Fruit fly (Drosophila melanogaster) whole organism, prepupa: Measurements from ENCODE around the gene GatA.

Source experiments
- Blimp-1 ChIP-seq: fragments of 200-800 bp; sonication (Bioruptor generic); optimal IDR thresholded peaks from 3 replicates; lab custom pipeline; 2017; ENCODE audit warnings: missing biosample characterization, missing genetic modification characterization, mild to moderate bottlenecking, moderate library complexity, missing genetic modification reagents
- CG10631 ChIP-seq: fragments of 200-800 bp; sonication (Bioruptor generic); optimal IDR thresholded peaks from 2 replicates; lab custom pipeline; 2016; ENCODE audit warnings: missing biosample characterization, missing genetic modification characterization
- CG10669 ChIP-seq: fragments of 200-800 bp; sonication (Bioruptor generic); optimal IDR thresholded peaks from 3 replicates; lab custom pipeline; 2018; ENCODE audit warnings: missing biosample characterization, mild to moderate bottlenecking, missing genetic modification characterization, moderate library complexity
- CG11762 ChIP-seq: fragments of 200-800 bp; sonication (Bioruptor generic); optimal IDR thresholded peaks from 3 replicates; lab custom pipeline; 2016; ENCODE audit warnings: missing biosample characterization, missing genetic modification characterization; ENCODE audit not compliant: insufficient read depth
- CG11902 ChIP-seq: fragments of 200-800 bp; sonication (Bioruptor generic); optimal IDR thresholded peaks from 3 replicates; lab custom pipeline; 2016; ENCODE audit warnings: missing biosample characterization, missing genetic modification characterization
- CG31627 ChIP-seq: fragments of 200-800 bp; sonication (Bioruptor generic); optimal IDR thresholded peaks from 3 replicates; lab custom pipeline; 2016; ENCODE audit warnings: missing biosample characterization, missing genetic modification characterization
- CG32006 ChIP-seq: fragments of 200-800 bp; sonication (Bioruptor generic); optimal IDR thresholded peaks from 3 replicates; lab custom pipeline; 2017; ENCODE audit warnings: missing biosample characterization, mild to moderate bottlenecking, missing genetic modification characterization
- CG3919 ChIP-seq: fragments of 200-800 bp; sonication (Bioruptor generic); optimal IDR thresholded peaks from 3 replicates; lab custom pipeline; 2016; ENCODE audit warnings: missing biosample characterization, missing genetic modification characterization
- CG6163 ChIP-seq: fragments of 200-800 bp; sonication (Bioruptor generic); IDR thresholded peaks from 3 replicates; pipeline ENCODE4 v1.3.6; 2022; ENCODE audit warnings: missing biosample characterization, missing genetic modification characterization
- CG6276 ChIP-seq: fragments of 200-800 bp; sonication (Bioruptor generic); optimal IDR thresholded peaks from 2 replicates; lab custom pipeline; 2017; ENCODE audit warnings: missing biosample characterization, mild to moderate bottlenecking, missing genetic modification characterization
- CG6792 ChIP-seq: fragments of 200-800 bp; sonication (Bioruptor generic); optimal IDR thresholded peaks from 3 replicates; lab custom pipeline; 2016; ENCODE audit warnings: missing biosample characterization, missing genetic modification characterization
- CG6854 ChIP-seq: fragments of 200-800 bp; sonication (Bioruptor generic); optimal IDR thresholded peaks from 2 replicates; lab custom pipeline; 2017; ENCODE audit warnings: missing biosample characterization, mild to moderate bottlenecking, missing genetic modification characterization
- CG7368 ChIP-seq: fragments of 200-800 bp; sonication (Bioruptor generic); optimal IDR thresholded peaks from 3 replicates; lab custom pipeline; 2016; ENCODE audit warnings: missing biosample characterization, missing genetic modification characterization
- CG8119 ChIP-seq: fragments of 200-800 bp; sonication (Bioruptor generic); IDR thresholded peaks from 3 replicates; pipeline ENCODE4 v1.3.6; 2022; ENCODE audit warnings: missing biosample characterization, missing genetic modification characterization
- CG8632 ChIP-seq: fragments of 200-800 bp; sonication (Bioruptor generic); optimal IDR thresholded peaks from 3 replicates; lab custom pipeline; 2016; ENCODE audit warnings: missing biosample characterization, missing genetic modification characterization
- CG9139 ChIP-seq: fragments of 200-800 bp; sonication (Bioruptor generic); optimal IDR thresholded peaks from 3 replicates; lab custom pipeline; 2017; ENCODE audit warnings: missing biosample characterization, mild to moderate bottlenecking, missing genetic modification characterization
- Hr39 ChIP-seq: fragments of 200-800 bp; sonication (Bioruptor generic); optimal IDR thresholded peaks from 2 replicates; lab custom pipeline; 2016; ENCODE audit warnings: missing biosample characterization, missing genetic modification characterization
- Hr4 ChIP-seq: fragments of 200-800 bp; sonication (Bioruptor generic); optimal IDR thresholded peaks from 3 replicates; lab custom pipeline; 2016; ENCODE audit warnings: missing biosample characterization, missing genetic modification characterization
- Lpt ChIP-seq: fragments of 200-800 bp; sonication (Bioruptor generic); optimal IDR thresholded peaks from 3 replicates; lab custom pipeline; 2016; ENCODE audit warnings: missing biosample characterization, missing genetic modification characterization
- Met ChIP-seq: fragments of 200-800 bp; sonication (Bioruptor generic); optimal IDR thresholded peaks from 3 replicates; lab custom pipeline; 2016; ENCODE audit warnings: missing biosample characterization, missing genetic modification characterization
- OdsH ChIP-seq: fragments of 200-800 bp; sonication (Bioruptor generic); optimal IDR thresholded peaks from 3 replicates; lab custom pipeline; 2016; ENCODE audit warnings: missing biosample characterization, missing genetic modification characterization
- Smox ChIP-seq: fragments of 200-800 bp; sonication (Bioruptor generic); optimal IDR thresholded peaks from 3 replicates; lab custom pipeline; 2016; ENCODE audit warnings: missing biosample characterization, missing genetic modification characterization
- Sox102F ChIP-seq: fragments of 200-800 bp; sonication (Bioruptor generic); optimal IDR thresholded peaks from 2 replicates; lab custom pipeline; 2016; ENCODE audit warnings: missing biosample characterization, mild to moderate bottlenecking, missing genetic modification characterization
- Sox14 ChIP-seq: fragments of 200-800 bp; sonication (Bioruptor generic); optimal IDR thresholded peaks from 3 replicates; lab custom pipeline; 2016; ENCODE audit warnings: missing biosample characterization, missing genetic modification characterization
- Sox15 ChIP-seq: fragments of 200-800 bp; sonication (Bioruptor generic); optimal IDR thresholded peaks from 3 replicates; lab custom pipeline; 2016; ENCODE audit warnings: missing biosample characterization, missing genetic modification characterization
- dac ChIP-seq: fragments of 200-800 bp; sonication (Bioruptor generic); optimal IDR thresholded peaks from 2 replicates; lab custom pipeline; 2017; ENCODE audit warnings: missing biosample characterization, mild to moderate bottlenecking, missing genetic modification characterization
- dsx ChIP-seq: fragments of 200-800 bp; optimal IDR thresholded peaks from 3 replicates; lab custom pipeline; 2019; ENCODE audit warnings: missing biosample characterization, mild to moderate bottlenecking, missing genetic modification characterization, moderate library complexity; ENCODE audit not compliant: poor library complexity, severe bottlenecking
- eg ChIP-seq: fragments of 200-800 bp; sonication (Bioruptor generic); IDR thresholded peaks from 3 replicates; pipeline ENCODE4 v1.3.6; 2022; ENCODE audit warnings: missing biosample characterization, missing genetic modification characterization
- esn ChIP-seq: fragments of 200-800 bp; sonication (Bioruptor generic); optimal IDR thresholded peaks from 2 replicates; lab custom pipeline; 2016; ENCODE audit warnings: missing biosample characterization, mild to moderate bottlenecking, missing genetic modification characterization, moderate library complexity
- fd59A ChIP-seq: fragments of 200-800 bp; sonication (Bioruptor generic); optimal IDR thresholded peaks from 2 replicates; lab custom pipeline; 2017; ENCODE audit warnings: missing biosample characterization, mild to moderate bottlenecking, missing genetic modification characterization, missing genetic modification reagents
- fd85E ChIP-seq: fragments of 200-800 bp; sonication (Bioruptor generic); optimal IDR thresholded peaks from 3 replicates; lab custom pipeline; 2016; ENCODE audit warnings: missing biosample characterization, missing genetic modification characterization
- fkh ChIP-seq: fragments of 200-800 bp; sonication (Bioruptor generic); optimal IDR thresholded peaks from 3 replicates; lab custom pipeline; 2017; ENCODE audit warnings: missing biosample characterization, mild to moderate bottlenecking, missing genetic modification characterization, moderate library complexity
- lz ChIP-seq: fragments of 200-800 bp; sonication (Bioruptor generic); optimal IDR thresholded peaks from 3 replicates; lab custom pipeline; 2016; ENCODE audit warnings: missing biosample characterization, missing genetic modification characterization
- net ChIP-seq: fragments of 200-800 bp; sonication (Bioruptor generic); optimal IDR thresholded peaks from 3 replicates; lab custom pipeline; 2016; ENCODE audit warnings: missing biosample characterization, missing genetic modification characterization
- pdm3 ChIP-seq: fragments of 200-800 bp; sonication (Bioruptor generic); optimal IDR thresholded peaks from 3 replicates; lab custom pipeline; 2016; ENCODE audit warnings: missing biosample characterization, missing genetic modification characterization
- spab ChIP-seq: fragments of 200-800 bp; sonication (Bioruptor generic); optimal IDR thresholded peaks from 2 replicates; lab custom pipeline; 2017; ENCODE audit warnings: missing biosample characterization, mild to moderate bottlenecking, missing genetic modification characterization, missing genetic modification reagents
- ss ChIP-seq, 2 experiments: fragments of 200-800 bp; sonication (Bioruptor generic); optimal IDR thresholded peaks; 2 replicates in 1 of 2; 3 replicates in 1 of 2; lab custom pipeline; 2017 to 2018; ENCODE audit warnings: mild to moderate bottlenecking in 2 of 2, missing biosample characterization in 2 of 2, missing genetic modification characterization in 2 of 2, moderate library complexity in 1 of 2
- svp ChIP-seq: fragments of 200-800 bp; sonication (Bioruptor generic); peaks from one replicate; lab custom pipeline; 2016; ENCODE audit warnings: missing biosample characterization, missing genetic modification characterization
- vri ChIP-seq: fragments of 200-800 bp; sonication (Bioruptor generic); optimal IDR thresholded peaks from 3 replicates; lab custom pipeline; 2016; ENCODE audit warnings: missing biosample characterization, mild to moderate bottlenecking, missing genetic modification characterization

GatA gene

DNA sequence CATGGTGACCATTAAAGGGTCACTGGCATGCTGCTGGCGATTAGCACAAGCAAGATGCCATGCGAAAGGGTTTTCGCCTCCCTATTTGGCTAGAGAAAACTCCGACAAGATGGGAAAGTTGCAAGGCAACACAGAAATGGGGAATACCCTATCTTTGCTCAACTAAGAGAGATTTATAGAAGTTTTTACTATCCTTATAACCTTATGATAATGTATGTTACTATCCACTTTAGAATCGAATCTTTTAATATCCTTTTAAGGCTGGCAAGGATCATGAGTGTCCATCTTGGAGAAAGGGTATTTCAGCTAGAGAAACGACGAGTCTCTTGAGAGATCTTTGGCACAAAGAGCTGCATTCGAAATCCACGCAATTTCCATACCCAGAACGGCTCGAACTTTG is 41.1 kb upstream of the GatA start (continued):
- no peak for TF ChIP-seq ss (GFP tag; optimal IDR thresholded peaks at IDR 0.05; lab: Kevin White, UChicago)
- no peak for TF ChIP-seq Blimp-1 (GFP tag; lab: Kevin White, UChicago)
- no peak for TF ChIP-seq svp (GFP tag; lab: Kevin White, UChicago)
- no peak for TF ChIP-seq Sox15 (GFP tag; lab: Kevin White, UChicago)
- TF ChIP-seq esn (GFP tag; lab: Kevin White, UChicago) = no peak
- peak; percentile 4 for TF ChIP-seq spab (GFP tag; lab: Kevin White, UChicago)
- no peak for TF ChIP-seq vri
- TF ChIP-seq CG11902 (GFP tag; lab: Kevin White, UChicago) = no peak
- TF ChIP-seq CG10669 (GFP tag; lab: Kevin White, UChicago) = no peak
- TF ChIP-seq lz = no peak
- TF ChIP-seq pdm3 (GFP tag; lab: Kevin White, UChicago) = peak; percentile 26
- TF ChIP-seq CG32006 (GFP tag; lab: Kevin White, UChicago) = peak; percentile 18
- no peak for TF ChIP-seq Sox102F (GFP tag; lab: Kevin White, UChicago)
- no peak for TF ChIP-seq CG11762 (GFP tag; lab: Kevin White, UChicago)
- TF ChIP-seq Smox (GFP tag; lab: Kevin White, UChicago) = no peak
- no peak for TF ChIP-seq CG6276 (GFP tag; lab: Kevin White, UChicago)
- no peak for TF ChIP-seq CG8632
- no peak for TF ChIP-seq fkh
- no peak for TF ChIP-seq dac (GFP tag; lab: Kevin White, UChicago)
- peak; percentile 42 for TF ChIP-seq CG10631 (GFP tag; lab: Kevin White, UChicago)
- TF ChIP-seq OdsH = no peak

dm6 chr3R:19067876-19068406 is 39.3 kb upstream of the GatA start:
- TF ChIP-seq Hr4 (GFP tag; lab: Kevin White, UChicago) = peak; percentile 0
- no peak for TF ChIP-seq CG6854 (GFP tag; lab: Kevin White, UChicago)
- TF ChIP-seq svp (GFP tag; lab: Kevin White, UChicago) = peak; percentile 24
- TF ChIP-seq CG8119 (GFP tag; lab: Robert Waterston, UW) = no peak
- TF ChIP-seq OdsH = no peak
- peak; percentile 73 for TF ChIP-seq fkh
- TF ChIP-seq eg (GFP tag; lab: Robert Waterston, UW) = peak; percentile 26; the same call in 1 of the 3 replicates
- no peak for TF ChIP-seq CG32006 (GFP tag; lab: Kevin White, UChicago)
- no peak for TF ChIP-seq fd85E
- TF ChIP-seq CG3919 (GFP tag; lab: Kevin White, UChicago) = no peak

DNA sequence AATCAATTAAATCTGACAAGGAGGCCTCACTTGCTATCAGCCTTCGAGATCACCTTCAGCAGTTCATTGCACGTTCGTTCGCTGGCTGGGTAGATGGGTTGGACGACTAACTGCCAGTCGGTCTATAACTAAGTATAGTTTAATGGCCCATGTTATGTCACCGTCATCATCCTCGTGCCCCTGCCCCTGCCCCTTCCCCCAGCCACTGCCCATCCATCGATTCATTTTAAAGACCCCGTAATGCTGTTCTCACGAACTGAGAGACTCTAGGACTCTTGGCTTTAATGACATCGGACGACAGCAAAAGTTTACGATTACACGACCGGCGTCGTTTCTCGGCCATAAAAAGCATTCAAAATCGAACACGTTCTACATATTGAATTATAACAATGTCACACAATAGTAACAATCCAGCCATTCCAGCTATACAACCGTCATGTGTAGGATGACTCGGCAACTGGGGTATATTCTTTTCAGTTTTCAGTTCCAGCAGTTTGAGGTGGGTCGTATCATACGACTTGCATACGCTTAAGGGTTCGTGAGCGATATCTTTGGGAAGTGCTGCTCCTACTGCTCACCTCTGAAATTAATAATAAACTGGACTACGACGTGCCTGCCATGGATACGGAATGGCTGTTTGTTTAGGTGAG is 38.4 kb upstream of the GatA start:
- TF ChIP-seq esn (GFP tag; lab: Kevin White, UChicago) (no peak), dsx (GFP tag; lab: Kevin White, UChicago) (peak; percentile 69), net (no peak), CG6276 (GFP tag; lab: Kevin White, UChicago) (no peak), CG8119 (GFP tag; lab: Robert Waterston, UW) (no peak), CG10631 (GFP tag; lab: Kevin White, UChicago) (no peak)

dm6 chr3R:19065474-19065873 is 36.8 kb upstream of the GatA start:
- TF ChIP-seq CG7368 (GFP tag; lab: Kevin White, UChicago) = no peak
- TF ChIP-seq vri = peak; percentile 80

- TF ChIP-seq CG6792 (GFP tag; lab: Kevin White, UChicago) (no peak), OdsH (no peak), CG6163 (GFP tag; lab: Robert Waterston, UW) (peak; percentile 48; the same call in 2 of the 3 replicates), Met (GFP tag; lab: Kevin White, UChicago) (peak; percentile 67), net (no peak), lz (no peak), CG11902 (GFP tag; lab: Kevin White, UChicago) (no peak), dsx (GFP tag; lab: Kevin White, UChicago) (no peak), Sox15 (GFP tag; lab: Kevin White, UChicago) (no peak), Hr4 (GFP tag; lab: Kevin White, UChicago) (no peak), Sox14 (no peak), CG8119 (GFP tag; lab: Robert Waterston, UW) (peak; percentile 48; the same call in 1 of the 3 replicates), CG32006 (GFP tag; lab: Kevin White, UChicago) (no peak), CG9139 (GFP tag; lab: Kevin White, UChicago) (no peak), fd59A (GFP tag; lab: Kevin White, UChicago) (no peak), CG6854 (GFP tag; lab: Kevin White, UChicago) (peak; percentile 88), CG31627 (GFP tag; lab: Kevin White, UChicago) (no peak), CG6276 (GFP tag; lab: Kevin White, UChicago) (peak; percentile 42), Hr39 (GFP tag; lab: Kevin White, UChicago) (no peak), Lpt (GFP tag; lab: Kevin White, UChicago) (no peak), Sox102F (GFP tag; lab: Kevin White, UChicago) (peak; percentile 60)
Measured at dm6 chr3R:19064037-19064664, 35.5 kb upstream of the GatA start.
